Worm (Caenorhabditis elegans): ENCODE data around the gene srd-55.

DNA sequence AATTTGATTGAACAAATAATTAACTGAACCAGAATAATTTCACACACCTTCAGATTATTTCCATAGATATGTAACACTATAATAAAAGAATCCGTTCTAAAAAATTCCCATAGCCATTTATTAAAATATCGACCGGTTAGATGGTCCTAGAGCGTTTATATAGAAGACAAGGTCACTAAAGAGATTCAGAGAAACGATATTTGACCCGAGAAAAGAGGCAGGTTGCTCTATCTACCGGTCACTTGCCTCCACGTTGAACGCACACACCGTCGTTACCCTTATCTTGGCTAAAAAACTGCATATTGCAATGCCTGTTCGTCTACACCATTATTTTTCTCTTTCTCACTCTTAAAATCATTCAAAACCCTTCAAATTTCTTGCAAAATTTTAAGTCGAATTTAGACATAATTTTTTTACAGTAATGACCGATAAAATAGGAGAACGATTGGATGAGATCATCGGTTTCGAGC is 27.1 kb upstream of the srd-55 start, which contains the start of gene C07D10.5:
- TF ChIP-seq dao-5 (tag; optimal IDR thresholded peaks at IDR 0.05): no peak
- TF ChIP-seq him-1 (tag; optimal IDR thresholded peaks at IDR 0.05): no peak
- no peak for TF ChIP-seq W03F9.2 (tag; optimal IDR thresholded peaks at IDR 0.05)

All from whole organism, L4/young adult.